Worm (Caenorhabditis elegans) whole organism, L1 larva: ENCODE measurements around the gene asp-15.

Experiments used
- F16B12.6 ChIP-seq: fragments of 150-350 bp; optimal IDR thresholded peaks from 2 replicates; lab custom pipeline; 2014; ENCODE audit warnings: missing biosample characterization, missing genetic modification characterization
- Y116A8C.19 ChIP-seq: sonication (generic microtip); optimal IDR thresholded peaks from 2 replicates; lab custom pipeline; 2016; ENCODE audit warnings: missing compliant biosample characterization, missing genetic modification characterization, borderline replicate concordance
- ama-1 ChIP-seq: fragments of 150-350 bp; optimal IDR thresholded peaks from 2 replicates; lab custom pipeline; 2014
- ceh-8 ChIP-seq: fragments of 200-800 bp; sonication (Bioruptor generic); optimal IDR thresholded peaks from 2 replicates; lab custom pipeline; 2018; ENCODE audit warnings: mild to moderate bottlenecking, missing genetic modification characterization, moderate library complexity, missing compliant biosample characterization
- ceh-82 ChIP-seq, 3 experiments: fragments of 150-350 bp in 1 of 3; sonication (generic microtip) in 2 of 3; optimal IDR thresholded peaks; 2 replicates each; lab custom pipeline; 2014 to 2017; ENCODE audit warnings: missing biosample characterization in 3 of 3, missing genetic modification characterization in 3 of 3
- ceh-90 ChIP-seq: sonication (generic microtip); optimal IDR thresholded peaks from 2 replicates; lab custom pipeline; 2016; ENCODE audit warnings: missing genetic modification characterization, missing compliant biosample characterization
- ces-1 ChIP-seq: fragments of 150-350 bp; optimal IDR thresholded peaks from 2 replicates; lab custom pipeline; 2014; ENCODE audit warnings: missing biosample characterization, missing genetic modification reagents, missing genetic modification characterization
- efl-1 ChIP-seq, 4 experiments: fragments of 150-350 bp; optimal IDR thresholded peaks in 3 of 4; peaks in 1 of 4; 1 replicate in 1 of 4; 2 replicates in 3 of 4; lab custom pipeline; 2014; ENCODE audit warnings: missing biosample characterization in 2 of 4, missing genetic modification characterization in 2 of 4, missing genetic modification reagents in 2 of 4
- efl-3 ChIP-seq: fragments of 200-800 bp; sonication (Bioruptor generic); optimal IDR thresholded peaks from 2 replicates; lab custom pipeline; 2018; ENCODE audit warnings: mild to moderate bottlenecking, missing genetic modification characterization, missing compliant biosample characterization
- elt-2 ChIP-seq: sonication (generic microtip); optimal IDR thresholded peaks from 2 replicates; lab custom pipeline; 2016; ENCODE audit warnings: missing genetic modification characterization, mild to moderate bottlenecking, inconsistent platforms, missing compliant biosample characterization, missing genetic modification reagents
- fkh-10 ChIP-seq: sonication (generic microtip); optimal IDR thresholded peaks from 2 replicates; lab custom pipeline; 2017; ENCODE audit warnings: missing biosample characterization, missing genetic modification reagents, missing genetic modification characterization
- fkh-8 ChIP-seq: sonication (generic microtip); optimal IDR thresholded peaks from 2 replicates; lab custom pipeline; 2016; ENCODE audit warnings: mild to moderate bottlenecking, missing genetic modification characterization, missing compliant biosample characterization
- grh-1 ChIP-seq: fragments of 200-800 bp; sonication (Bioruptor generic); IDR thresholded peaks from 2 replicates; pipeline ENCODE4 v1.3.6; 2022; ENCODE audit warnings: missing genetic modification reagents, missing genetic modification characterization, missing compliant biosample characterization
- hpl-2 ChIP-seq: fragments of 150-350 bp; optimal IDR thresholded peaks from 2 replicates; lab custom pipeline; 2014; ENCODE audit warnings: missing biosample characterization, missing genetic modification reagents, missing genetic modification characterization
- irx-1 ChIP-seq: sonication (generic microtip); optimal IDR thresholded peaks from 2 replicates; lab custom pipeline; 2016; ENCODE audit warnings: missing genetic modification characterization, missing compliant biosample characterization
- isw-1 ChIP-seq: fragments of 200-800 bp; sonication (Bioruptor generic); IDR thresholded peaks from 2 replicates; pipeline ENCODE4 v1.3.6; 2022; ENCODE audit warnings: missing genetic modification characterization, missing compliant biosample characterization
- jun-1 ChIP-seq: fragments of 150-350 bp; optimal IDR thresholded peaks from 2 replicates; lab custom pipeline; 2014; ENCODE audit warnings: missing biosample characterization, missing genetic modification reagents, missing genetic modification characterization
- lin-35 ChIP-seq, 2 experiments: fragments of 150-350 bp; optimal IDR thresholded peaks; 2 replicates each; lab custom pipeline; 2014; ENCODE audit warnings: missing biosample characterization in 2 of 2, missing genetic modification characterization in 2 of 2, missing genetic modification reagents in 2 of 2
- lin-39 ChIP-seq: fragments of 150-350 bp; optimal IDR thresholded peaks from 2 replicates; lab custom pipeline; 2014; ENCODE audit warnings: missing biosample characterization, missing genetic modification reagents, missing genetic modification characterization
- mef-2 ChIP-seq: fragments of 150-350 bp; optimal IDR thresholded peaks from 2 replicates; lab custom pipeline; 2014; ENCODE audit warnings: missing biosample characterization, missing genetic modification characterization
- nhr-20 ChIP-seq: sonication (generic microtip); optimal IDR thresholded peaks from 2 replicates; lab custom pipeline; 2016; ENCODE audit warnings: mild to moderate bottlenecking, missing genetic modification characterization, missing compliant biosample characterization
- nhr-47 ChIP-seq: sonication (generic microtip); optimal IDR thresholded peaks from 2 replicates; lab custom pipeline; 2016; ENCODE audit warnings: mild to moderate bottlenecking, missing genetic modification characterization, moderate library complexity, missing compliant biosample characterization
- nhr-71 ChIP-seq: sonication (generic microtip); optimal IDR thresholded peaks from 2 replicates; lab custom pipeline; 2016; ENCODE audit warnings: mild to moderate bottlenecking, missing genetic modification characterization, moderate library complexity, missing compliant biosample characterization
- nhr-90 ChIP-seq: sonication (generic microtip); optimal IDR thresholded peaks from 2 replicates; lab custom pipeline; 2016; ENCODE audit warnings: mild to moderate bottlenecking, missing genetic modification characterization, missing compliant biosample characterization; ENCODE audit not compliant: poor library complexity
- pax-3 ChIP-seq: fragments of 200-800 bp; sonication (Bioruptor generic); optimal IDR thresholded peaks from 2 replicates; lab custom pipeline; 2018; ENCODE audit warnings: mild to moderate bottlenecking, missing genetic modification characterization, moderate library complexity, missing compliant biosample characterization
- pqm-1 ChIP-seq: sonication (generic microtip); optimal IDR thresholded peaks from 3 replicates; lab custom pipeline; 2017; ENCODE audit warnings: missing biosample characterization, missing genetic modification characterization
- skn-1 ChIP-seq: fragments of 150-350 bp; optimal IDR thresholded peaks from 2 replicates; lab custom pipeline; 2014; ENCODE audit warnings: missing biosample characterization, missing genetic modification characterization
- sptf-1 ChIP-seq: fragments of 150-350 bp; optimal IDR thresholded peaks from 2 replicates; lab custom pipeline; 2014; ENCODE audit warnings: missing biosample characterization, missing genetic modification characterization
- swsn-7 ChIP-seq: sonication (generic microtip); optimal IDR thresholded peaks from 2 replicates; lab custom pipeline; 2016; ENCODE audit warnings: missing genetic modification characterization, missing compliant biosample characterization
- unc-130 ChIP-seq: fragments of 150-350 bp; optimal IDR thresholded peaks from 2 replicates; lab custom pipeline; 2017; ENCODE audit warnings: missing biosample characterization, missing genetic modification characterization, inconsistent platforms
- unc-30 ChIP-seq: sonication (generic microtip); optimal IDR thresholded peaks from 2 replicates; lab custom pipeline; 2017; ENCODE audit warnings: missing biosample characterization, missing genetic modification characterization
- unc-86 ChIP-seq: sonication (generic microtip); optimal IDR thresholded peaks from 2 replicates; lab custom pipeline; 2016; ENCODE audit warnings: missing genetic modification characterization, missing compliant biosample characterization
- unc-98 ChIP-seq: fragments of 200-800 bp; sonication (Bioruptor generic); IDR thresholded peaks from 2 replicates; pipeline ENCODE4 v1.3.6; 2022; ENCODE audit warnings: missing genetic modification characterization, missing compliant biosample characterization
- zip-4 ChIP-seq: fragments of 200-800 bp; sonication (Bioruptor generic); optimal IDR thresholded peaks from 2 replicates; lab custom pipeline; 2018; ENCODE audit warnings: mild to moderate bottlenecking, missing genetic modification characterization, moderate library complexity, missing compliant biosample characterization
- ztf-11 ChIP-seq, 2 experiments: sonication (generic microtip); optimal IDR thresholded peaks; 2 replicates each; lab custom pipeline; 2016 to 2017; ENCODE audit warnings: missing genetic modification characterization in 2 of 2, missing biosample characterization in 1 of 2, missing compliant biosample characterization in 1 of 2
- ztf-4 ChIP-seq: fragments of 150-350 bp; optimal IDR thresholded peaks from 2 replicates; lab custom pipeline; 2014; ENCODE audit warnings: missing biosample characterization, missing genetic modification characterization

asp-15 gene

DNA sequence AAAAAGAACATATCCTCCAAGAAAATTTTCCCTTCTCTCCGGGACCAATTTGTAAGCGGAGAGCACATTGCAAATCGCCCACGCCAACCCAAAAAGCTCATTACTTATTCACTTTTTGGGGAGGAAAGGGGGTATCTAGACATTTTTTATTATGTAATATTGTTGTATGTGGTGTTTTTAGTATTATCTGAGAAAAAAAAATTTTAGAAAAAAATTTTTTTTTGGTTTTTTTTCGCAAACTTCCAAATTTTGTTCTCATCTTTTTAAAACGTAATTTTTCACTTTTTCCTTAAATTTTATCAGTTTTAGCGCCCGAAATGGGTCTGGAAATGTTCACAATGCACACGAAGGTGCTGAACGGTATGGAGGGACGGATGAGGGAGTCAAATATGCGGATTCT, 15.2 kb upstream of the asp-15 start, which contains the start of gene twk-46:
TSS of gene twk-46 (plus strand) at position 301 of the 400 bp plus-strand sequence.
- TF ChIP-seq nhr-71 (tag; lab: Kevin White, UChicago) (no peak), ama-1 (lab: Kevin White, UChicago) (no peak), Y116A8C.19 (tag; lab: Kevin White, UChicago) (no peak), efl-3 (GFP tag; lab: Kevin White, UChicago) (no peak)

DNA sequence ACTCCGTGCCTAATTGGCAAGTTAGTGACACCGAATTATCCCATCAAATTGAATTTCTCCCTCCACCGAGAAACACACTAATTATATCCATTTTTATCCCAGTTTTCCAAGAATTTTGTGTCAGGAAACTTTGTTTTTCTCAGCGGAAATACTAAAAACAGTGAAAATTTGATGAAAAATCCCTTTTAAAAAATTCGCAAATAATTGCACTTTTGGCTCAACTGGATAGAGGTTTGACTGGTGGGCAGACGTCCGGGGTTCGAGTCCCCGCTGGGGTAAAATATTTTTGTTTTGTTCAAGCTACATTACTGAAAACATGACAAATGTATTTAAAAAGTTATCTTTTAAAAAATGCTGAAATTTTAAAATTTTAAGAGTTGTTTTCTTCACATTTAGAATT, 13.4 kb upstream of the asp-15 start:
- TF ChIP-seq ceh-8 (GFP tag; lab: Kevin White, UChicago), result no peak
- TF ChIP-seq ces-1, result no peak
- no peak for TF ChIP-seq isw-1
- TF ChIP-seq efl-1 (optimal IDR thresholded peaks at IDR 0.05; lab: Kevin White, UChicago), result no peak
- no peak for TF ChIP-seq efl-1 (GFP tag; optimal IDR thresholded peaks at IDR 0.05 in 1 of 2; lab: Kevin White, UChicago)
- TF ChIP-seq ceh-82 (tag; optimal IDR thresholded peaks at IDR 0.05; lab: Kevin White, UChicago), result no peak
- TF ChIP-seq F16B12.6, result no peak
- no peak for TF ChIP-seq Y116A8C.19 (tag; lab: Kevin White, UChicago)
- no peak for TF ChIP-seq fkh-8
- no peak for TF ChIP-seq zip-4 (GFP tag; lab: Kevin White, UChicago)
- TF ChIP-seq ztf-11 (tag; optimal IDR thresholded peaks at IDR 0.05; lab: Kevin White, UChicago), result no peak
- no peak for TF ChIP-seq swsn-7 (tag; lab: Kevin White, UChicago)
- TF ChIP-seq fkh-10 (GFP tag; lab: Kevin White, UChicago), result no peak
- TF ChIP-seq mef-2 (tag; lab: Kevin White, UChicago), result no peak
- TF ChIP-seq sptf-1 (tag; lab: Kevin White, UChicago), result no peak
- TF ChIP-seq nhr-20 (tag; lab: Kevin White, UChicago), result no peak
- no peak for TF ChIP-seq nhr-47 (tag; lab: Kevin White, UChicago)
- no peak for TF ChIP-seq unc-98
- no peak for TF ChIP-seq irx-1
- no peak for TF ChIP-seq pqm-1

DNA sequence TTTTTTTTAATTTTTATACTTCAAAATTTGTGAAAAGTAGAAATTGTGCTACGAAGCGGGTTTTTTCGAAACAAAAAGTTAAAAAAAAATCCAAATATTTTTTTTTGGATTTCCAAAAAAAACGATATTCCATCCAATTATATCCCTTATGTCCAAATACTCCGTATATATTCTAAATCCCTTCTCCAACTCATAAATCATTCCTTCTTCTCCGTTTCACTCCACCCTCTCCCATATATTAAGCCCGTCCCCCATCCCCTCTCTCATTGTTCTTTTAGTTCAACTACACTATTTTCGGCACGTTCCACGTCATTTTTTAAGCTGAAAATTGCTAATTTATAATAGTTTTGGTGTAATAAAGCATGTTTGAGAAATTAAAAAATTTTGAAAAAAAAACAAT, 12.9 kb upstream of the asp-15 start:
- TF ChIP-seq ama-1 (lab: Kevin White, UChicago), result no peak
- no peak for TF ChIP-seq unc-30 (tag; lab: Kevin White, UChicago)
- no peak for TF ChIP-seq Y116A8C.19 (tag; lab: Kevin White, UChicago)
- TF ChIP-seq unc-86 (tag; lab: Kevin White, UChicago), result no peak
- no peak for TF ChIP-seq efl-1 (optimal IDR thresholded peaks at IDR 0.05; lab: Kevin White, UChicago)
- peak in 1 of 2 experiments; percentile 61 for TF ChIP-seq efl-1 (GFP tag; optimal IDR thresholded peaks at IDR 0.05 in 1 of 2; lab: Kevin White, UChicago)
- TF ChIP-seq grh-1 (GFP tag; lab: Robert Waterston, UW), result no peak

DNA sequence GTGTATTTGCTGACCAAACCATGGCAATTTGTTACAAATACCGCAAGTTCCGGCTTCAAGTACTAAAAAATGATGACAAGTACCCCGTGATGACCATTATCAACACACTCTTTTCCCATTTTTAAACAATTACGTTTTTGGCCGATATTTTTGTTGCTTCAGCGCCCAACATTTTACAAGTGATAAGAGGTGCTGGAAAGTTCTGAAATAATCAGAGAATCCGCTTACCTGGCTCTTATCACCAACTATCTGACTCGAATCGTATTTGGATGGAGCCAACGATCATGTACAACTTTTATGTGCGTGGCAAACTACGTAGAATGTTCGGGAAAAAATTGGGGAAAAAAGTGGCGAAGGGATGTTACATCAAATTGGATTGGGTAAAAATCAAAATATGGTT, 8.6 kb upstream of the asp-15 start:
- TF ChIP-seq ztf-4 (tag; lab: Kevin White, UChicago), result no peak
- TF ChIP-seq jun-1 (tag; lab: Kevin White, UChicago), result peak; percentile 22
- TF ChIP-seq ceh-90 (tag; lab: Kevin White, UChicago), result no peak
- TF ChIP-seq hpl-2 (GFP tag; lab: Kevin White, UChicago), result peak; percentile 48
- peak; percentile 33 for TF ChIP-seq pax-3 (tag; lab: Kevin White, UChicago)
- TF ChIP-seq lin-35 (GFP tag; optimal IDR thresholded peaks at IDR 0.05; lab: Kevin White, UChicago), result peak in 1 of 2 experiments; percentile 22
- TF ChIP-seq nhr-71 (tag; lab: Kevin White, UChicago), result peak; percentile 10
- peak; percentile 5 for TF ChIP-seq nhr-20 (tag; lab: Kevin White, UChicago)
- TF ChIP-seq skn-1 (tag; lab: Kevin White, UChicago), result no peak
- TF ChIP-seq nhr-90 (tag; lab: Kevin White, UChicago), result peak; percentile 14
- TF ChIP-seq efl-1 (optimal IDR thresholded peaks at IDR 0.05; lab: Kevin White, UChicago), result no peak
- peak in 1 of 2 experiments; percentile 56 for TF ChIP-seq efl-1 (GFP tag; optimal IDR thresholded peaks at IDR 0.05 in 1 of 2; lab: Kevin White, UChicago)
- TF ChIP-seq lin-39 (tag; lab: Kevin White, UChicago), result no peak
- peak; percentile 96 for TF ChIP-seq elt-2
- TF ChIP-seq unc-130 (tag; lab: Kevin White, UChicago), result no peak
